Worm (Caenorhabditis elegans) whole organism, late embryonic: Measurements from ENCODE around the gene C54F6.5.

Experiments
- K02D7.2 ChIP-seq: sonication (generic microtip); optimal IDR thresholded peaks from 2 replicates; lab custom pipeline; 2017; ENCODE audit warnings: mild to moderate bottlenecking, missing genetic modification characterization, missing compliant biosample characterization
- Y22D7AL.16 ChIP-seq: sonication (generic microtip); optimal IDR thresholded peaks from 2 replicates; lab custom pipeline; 2016; ENCODE audit warnings: missing genetic modification characterization, missing compliant biosample characterization
- ceh-19 ChIP-seq: fragments of 200-800 bp; sonication (Bioruptor generic); optimal IDR thresholded peaks from 2 replicates; lab custom pipeline; 2018; ENCODE audit warnings: mild to moderate bottlenecking, missing genetic modification characterization, missing compliant biosample characterization
- gmeb-2 ChIP-seq: sonication (generic microtip); optimal IDR thresholded peaks from 2 replicates; lab custom pipeline; 2016; ENCODE audit warnings: missing genetic modification characterization, inconsistent platforms, missing compliant biosample characterization
- hlh-15 ChIP-seq: sonication (generic microtip); optimal IDR thresholded peaks from 2 replicates; lab custom pipeline; 2016; ENCODE audit warnings: missing genetic modification characterization, missing compliant biosample characterization
- nfya-1 ChIP-seq: sonication (generic microtip); optimal IDR thresholded peaks from 2 replicates; lab custom pipeline; 2017; ENCODE audit warnings: missing genetic modification characterization, mild to moderate bottlenecking, missing compliant biosample characterization, antibody characterized with exemption, moderate library complexity
- nhr-11 ChIP-seq: fragments of 150-350 bp; optimal IDR thresholded peaks from 2 replicates; lab custom pipeline; 2014; ENCODE audit warnings: missing biosample characterization, missing genetic modification characterization
- pag-3 ChIP-seq: sonication (generic microtip); optimal IDR thresholded peaks from 2 replicates; lab custom pipeline; 2016; ENCODE audit warnings: missing compliant biosample characterization, missing genetic modification characterization, borderline replicate concordance
- tbx-2 ChIP-seq: sonication (generic microtip); optimal IDR thresholded peaks from 2 replicates; lab custom pipeline; 2016; ENCODE audit warnings: missing genetic modification characterization, missing compliant biosample characterization

ce11 chrV:7545187-7545586 lies 16.3 kb downstream of the C54F6.5 start, which contains the start of the genes C54F6.19 and nhx-3:
- TF ChIP-seq nhr-11 (tag; lab: Kevin White, UChicago), result no peak
- no peak for TF ChIP-seq tbx-2 (tag; lab: Kevin White, UChicago)
- no peak for TF ChIP-seq Y22D7AL.16 (tag; lab: Kevin White, UChicago)
- TF ChIP-seq nfya-1 (tag; lab: Kevin White, UChicago), result no peak
- no peak for TF ChIP-seq gmeb-2 (tag; lab: Kevin White, UChicago)
- no peak for TF ChIP-seq K02D7.2 (tag; lab: Kevin White, UChicago)
- TF ChIP-seq ceh-19 (GFP tag; lab: Kevin White, UChicago), result no peak
- TF ChIP-seq pag-3 (tag; lab: Kevin White, UChicago), result no peak
- no peak for TF ChIP-seq hlh-15 (tag; lab: Kevin White, UChicago)
